Worm (Caenorhabditis elegans): Measurements from ENCODE around the gene srh-48.

srh-48 gene

ce11 chrII:9343955-9344354 lies 35.9 kb upstream of the srh-48 start:
- TF ChIP-seq nhr-76 (tag; optimal IDR thresholded peaks at IDR 0.05) (no peak), elt-2 (tag; optimal IDR thresholded peaks at IDR 0.05) (no peak), egl-27 (tag; optimal IDR thresholded peaks at IDR 0.05) (no peak), mdl-1 (tag; optimal IDR thresholded peaks at IDR 0.05) (no peak), fkh-10 (GFP tag; optimal IDR thresholded peaks at IDR 0.05) (no peak), nhr-23 (tag; optimal IDR thresholded peaks at IDR 0.05) (peak; percentile 65), aly-2 (tag; optimal IDR thresholded peaks at IDR 0.05) (no peak), nhr-11 (tag; optimal IDR thresholded peaks at IDR 0.05) (no peak), sea-2 (GFP tag; optimal IDR thresholded peaks at IDR 0.05) (no peak), fos-1 (tag; optimal IDR thresholded peaks at IDR 0.05) (no peak), elt-3 (tag; optimal IDR thresholded peaks at IDR 0.05) (peak in 2 of 3 experiments; percentile 59 to 86), lin-15B (tag; optimal IDR thresholded peaks at IDR 0.05) (no peak), nhr-25 (tag; optimal IDR thresholded peaks at IDR 0.05) (peak; percentile 51), tbx-2 (tag; optimal IDR thresholded peaks at IDR 0.05) (peak; percentile 39), skn-1 (tag; optimal IDR thresholded peaks at IDR 0.05) (no peak), nhr-67 (tag; optimal IDR thresholded peaks at IDR 0.05) (no peak), ceh-16 (tag; optimal IDR thresholded peaks at IDR 0.05) (no peak), jun-1 (tag; optimal IDR thresholded peaks at IDR 0.05) (no peak), snpc-4 (tag; optimal IDR thresholded peaks at IDR 0.05) (no peak), unc-62 (GFP tag; optimal IDR thresholded peaks at IDR 0.05) (peak; percentile 58), nfya-1 (tag; optimal IDR thresholded peaks at IDR 0.05; ENCODE audit: insufficient read depth) (no peak), nhr-77 (tag; optimal IDR thresholded peaks at IDR 0.05) (no peak), zag-1 (tag; optimal IDR thresholded peaks at IDR 0.05) (no peak), ama-1 (optimal IDR thresholded peaks at IDR 0.05) (no peak), ceh-9 (tag; optimal IDR thresholded peaks at IDR 0.05) (no peak), nhr-43 (tag; optimal IDR thresholded peaks at IDR 0.05; ENCODE audit: poor library complexity, severe bottlenecking) (peak; percentile 92)

- TF ChIP-seq skn-1 (tag; optimal IDR thresholded peaks at IDR 0.05) (no peak), ceh-82 (tag; optimal IDR thresholded peaks at IDR 0.05) (no peak), ama-1 (optimal IDR thresholded peaks at IDR 0.05) (no peak), nhr-12 (tag; optimal IDR thresholded peaks at IDR 0.05) (no peak), nhr-25 (tag; optimal IDR thresholded peaks at IDR 0.05) (no peak), daf-12 (tag; optimal IDR thresholded peaks at IDR 0.05) (no peak), nhr-11 (tag; optimal IDR thresholded peaks at IDR 0.05) (no peak), nhr-43 (tag; optimal IDR thresholded peaks at IDR 0.05; ENCODE audit: poor library complexity, severe bottlenecking) (no peak), egl-5 (tag; optimal IDR thresholded peaks at IDR 0.05) (no peak), mdl-1 (tag; optimal IDR thresholded peaks at IDR 0.05) (no peak), pha-4 (tag; optimal IDR thresholded peaks at IDR 0.05) (no peak), hmg-11 (tag; optimal IDR thresholded peaks at IDR 0.05) (no peak), nhr-237 (tag; optimal IDR thresholded peaks at IDR 0.05) (no peak), ztf-4 (tag; optimal IDR thresholded peaks at IDR 0.05) (no peak)
These were observed 34.8 kb upstream of the srh-48 start for ce11 chrII:9345116-9345515.

- TF ChIP-seq aly-2 (tag; optimal IDR thresholded peaks at IDR 0.05) (no peak), egl-27 (tag; optimal IDR thresholded peaks at IDR 0.05) (no peak), ztf-11 (tag; optimal IDR thresholded peaks at IDR 0.05) (no peak), elt-3 (tag; optimal IDR thresholded peaks at IDR 0.05) (no peak), ceh-9 (tag; optimal IDR thresholded peaks at IDR 0.05) (no peak), fkh-2 (tag; optimal IDR thresholded peaks at IDR 0.05) (no peak), nfya-1 (tag; optimal IDR thresholded peaks at IDR 0.05; ENCODE audit: insufficient read depth) (no peak), pha-4 (tag; optimal IDR thresholded peaks at IDR 0.05) (no peak), nhr-28 (tag; optimal IDR thresholded peaks at IDR 0.05) (no peak), nhr-67 (tag; optimal IDR thresholded peaks at IDR 0.05) (no peak), nhr-25 (tag; optimal IDR thresholded peaks at IDR 0.05) (no peak)
These were observed 34.1 kb upstream of the srh-48 start for ce11 chrII:9345794-9346193.

DNA sequence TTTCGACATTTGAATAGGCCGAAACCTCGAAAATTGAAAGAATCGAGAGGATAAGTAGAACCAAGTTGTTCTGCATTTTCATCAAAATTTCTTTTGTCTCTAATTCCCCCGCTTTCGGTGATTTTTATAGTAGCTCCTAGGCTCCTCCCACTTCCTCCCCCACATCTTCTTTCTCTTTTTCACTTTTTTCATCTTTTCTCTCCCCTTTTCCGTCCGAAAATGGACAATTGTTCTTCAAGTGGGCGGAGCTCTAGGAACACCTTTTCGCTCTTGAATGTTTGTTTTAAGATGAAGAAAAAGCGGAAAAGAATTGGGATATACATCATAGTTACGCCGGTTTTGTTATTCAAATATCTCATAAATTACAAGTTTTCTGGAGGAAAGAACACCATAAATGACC lies 33.4 kb upstream of the srh-48 start, which contains the start of gene F42A8.1:
TSS of gene F42A8.1 (minus strand) at position 101 of the 400 bp plus-strand sequence.
- TF ChIP-seq fkh-10 (GFP tag; optimal IDR thresholded peaks at IDR 0.05) (no peak), fkh-2 (tag; optimal IDR thresholded peaks at IDR 0.05) (no peak), ceh-82 (tag; optimal IDR thresholded peaks at IDR 0.05) (no peak), pqm-1 (tag; optimal IDR thresholded peaks at IDR 0.05) (no peak)

Measured in whole organism, L3 larva.